Fruit fly (Drosophila melanogaster) whole organism, pupa: Measurements from ENCODE around the gene CG13039.

Experiments
- CG10348 ChIP-seq: fragments of 200-800 bp; sonication (Bioruptor generic); IDR thresholded peaks from 2 replicates; pipeline ENCODE4 v1.3.6; 2022; ENCODE audit warnings: missing biosample characterization, missing genetic modification characterization
- CG13204 ChIP-seq: fragments of 200-800 bp; sonication (Bioruptor generic); optimal IDR thresholded peaks from 2 replicates; lab custom pipeline; 2018; ENCODE audit warnings: missing biosample characterization, mild to moderate bottlenecking, missing genetic modification characterization, moderate library complexity
- CG14655 ChIP-seq: fragments of 200-800 bp; sonication (Bioruptor generic); optimal IDR thresholded peaks from 3 replicates; lab custom pipeline; 2017; ENCODE audit warnings: mild to moderate bottlenecking, missing biosample characterization, missing genetic modification reagents, missing genetic modification characterization
- CG17806 ChIP-seq: fragments of 200-800 bp; sonication (Bioruptor generic); optimal IDR thresholded peaks from 2 replicates; lab custom pipeline; 2018; ENCODE audit warnings: missing biosample characterization, mild to moderate bottlenecking, missing genetic modification characterization, moderate library complexity
- CG32121 ChIP-seq: fragments of 200-800 bp; sonication (Bioruptor generic); IDR thresholded peaks from 2 replicates; pipeline ENCODE4 v1.3.6; 2022; ENCODE audit warnings: missing biosample characterization, missing genetic modification characterization
- CG34367 ChIP-seq: fragments of 200-800 bp; sonication (Bioruptor generic); optimal IDR thresholded peaks from 2 replicates; lab custom pipeline; 2018; ENCODE audit warnings: missing biosample characterization, mild to moderate bottlenecking, missing genetic modification characterization
- CG4496 ChIP-seq: fragments of 200-800 bp; sonication (Bioruptor generic); IDR thresholded peaks from 3 replicates; pipeline ENCODE4 v1.3.6; 2022; ENCODE audit warnings: missing biosample characterization, missing genetic modification characterization
- CG8159 ChIP-seq: fragments of 200-800 bp; sonication (Bioruptor generic); optimal IDR thresholded peaks from 3 replicates; lab custom pipeline; 2018; ENCODE audit warnings: missing biosample characterization, mild to moderate bottlenecking, missing genetic modification characterization, moderate library complexity
- CG8301 ChIP-seq: fragments of 200-800 bp; sonication (Bioruptor generic); optimal IDR thresholded peaks from 2 replicates; lab custom pipeline; 2018; ENCODE audit warnings: missing biosample characterization, mild to moderate bottlenecking, missing genetic modification characterization
- CG9948 ChIP-seq: fragments of 200-800 bp; sonication (Bioruptor generic); optimal IDR thresholded peaks from 2 replicates; lab custom pipeline; 2018; ENCODE audit warnings: missing biosample characterization, mild to moderate bottlenecking, missing genetic modification characterization, moderate library complexity
- D1 ChIP-seq: fragments of 200-800 bp; sonication (Bioruptor generic); optimal IDR thresholded peaks from 2 replicates; lab custom pipeline; 2018; ENCODE audit warnings: missing biosample characterization, mild to moderate bottlenecking, missing genetic modification characterization, moderate library complexity
- EcR ChIP-seq: fragments of 200-800 bp; sonication (Bioruptor generic); optimal IDR thresholded peaks from 3 replicates; lab custom pipeline; 2019; ENCODE audit warnings: missing biosample characterization, missing genetic modification characterization, mild to moderate bottlenecking, moderate library complexity, missing genetic modification reagents
- Pif1A ChIP-seq: fragments of 200-800 bp; sonication (Bioruptor generic); optimal IDR thresholded peaks from 3 replicates; lab custom pipeline; 2016; ENCODE audit warnings: missing biosample characterization, missing genetic modification characterization
- Pif1B ChIP-seq: fragments of 200-800 bp; sonication (Bioruptor generic); optimal IDR thresholded peaks from 3 replicates; lab custom pipeline; 2016; ENCODE audit warnings: missing biosample characterization, missing genetic modification characterization
- Snoo ChIP-seq: fragments of 200-800 bp; sonication (Bioruptor generic); optimal IDR thresholded peaks from 3 replicates; lab custom pipeline; 2017; ENCODE audit warnings: missing biosample characterization, mild to moderate bottlenecking, missing genetic modification characterization, inconsistent platforms
- gl ChIP-seq: fragments of 200-800 bp; sonication (Bioruptor generic); optimal IDR thresholded peaks from 2 replicates; lab custom pipeline; 2018; ENCODE audit warnings: missing biosample characterization, mild to moderate bottlenecking, missing genetic modification characterization

CG13039 gene

DNA sequence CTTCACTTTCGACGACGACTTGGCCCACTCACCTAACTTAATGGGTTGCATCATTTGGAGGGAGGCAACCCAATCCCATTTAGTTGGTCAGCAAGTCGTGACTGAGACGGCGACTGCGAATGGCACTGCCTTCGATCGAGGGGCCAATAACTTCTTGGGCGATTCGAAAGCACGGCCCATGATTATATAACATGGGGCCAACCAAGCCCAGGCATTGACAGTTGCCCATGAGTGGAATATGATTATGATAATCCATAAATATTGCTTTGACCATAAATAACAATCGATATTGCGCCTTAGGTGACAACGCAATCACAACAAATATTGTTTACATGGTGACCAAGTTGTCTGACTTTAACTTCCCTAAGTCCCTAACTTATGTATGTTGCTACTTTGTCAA lies 42.7 kb downstream of the CG13039 start, which contains the start of gene CG13048:
Gene CG13048 (minus strand): TSS at position 101 of the 400 bp plus-strand sequence.
- TF ChIP-seq Pif1A (GFP tag; lab: Kevin White, UChicago) (no peak), CG8301 (tag; lab: Kevin White, UChicago) (no peak), CG10348 (GFP tag; lab: Robert Waterston, UW) (0 out of 2 replicates have a peak, but pooled peaks have one; percentile 16)

- TF ChIP-seq CG34367 (no peak), Snoo (no peak), CG9948 (tag; lab: Kevin White, UChicago) (no peak), EcR (no peak), D1 (tag; lab: Kevin White, UChicago) (no peak), CG13204 (GFP tag; lab: Kevin White, UChicago) (no peak), Pif1B (GFP tag; lab: Kevin White, UChicago) (no peak), CG32121 (GFP tag; lab: Robert Waterston, UW) (no peak), CG17806 (tag; lab: Kevin White, UChicago) (no peak), Pif1A (GFP tag; lab: Kevin White, UChicago) (no peak)
Observed at dm6 chr3L:16281880-16282556, 44.5 kb downstream of the CG13039 start, which contains the start of gene CG13049. Gene CG13049 (minus strand): TSS chr3L:16281930.

DNA sequence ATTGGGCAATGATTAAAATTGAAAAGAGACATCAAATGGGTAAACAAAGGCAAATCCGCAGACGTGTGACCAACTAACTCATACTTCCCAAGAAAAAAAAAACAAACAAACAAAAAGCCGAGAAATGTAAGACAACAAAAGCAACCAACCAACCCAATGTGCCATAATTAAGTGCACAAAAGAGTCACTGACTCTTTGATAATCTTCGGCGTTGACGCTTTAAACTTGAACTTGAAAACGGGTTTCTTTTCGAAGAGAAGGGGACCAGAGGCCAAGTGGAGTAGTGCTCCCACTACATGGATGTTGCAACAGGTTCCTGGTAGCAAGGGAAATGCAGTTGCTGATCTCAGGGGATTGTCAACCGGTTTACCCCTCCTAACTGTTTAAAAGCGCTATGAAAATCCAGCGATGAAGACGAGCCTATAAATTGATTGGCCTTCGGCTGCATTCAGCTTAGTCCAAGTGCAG lies 46.5 kb downstream of the CG13039 start, which contains the start of gene CG13064:
Gene CG13064 (plus strand): TSS at position 418 of the 468 bp plus-strand sequence.
- no peak for TF ChIP-seq CG14655 (GFP tag; lab: Kevin White, UChicago)
- no peak for TF ChIP-seq D1 (tag; lab: Kevin White, UChicago)
- peak; percentile 96 for TF ChIP-seq EcR

dm6 chr3L:16279171-16279570 lies 47.4 kb downstream of the CG13039 start, which contains the start of gene CG13050:
Gene CG13050 (minus strand): TSS chr3L:16279271.
- TF ChIP-seq CG8159 (tag; lab: Kevin White, UChicago) (no peak), Pif1B (GFP tag; lab: Kevin White, UChicago) (no peak), CG13204 (GFP tag; lab: Kevin White, UChicago) (no peak), CG14655 (GFP tag; lab: Kevin White, UChicago) (no peak)

DNA sequence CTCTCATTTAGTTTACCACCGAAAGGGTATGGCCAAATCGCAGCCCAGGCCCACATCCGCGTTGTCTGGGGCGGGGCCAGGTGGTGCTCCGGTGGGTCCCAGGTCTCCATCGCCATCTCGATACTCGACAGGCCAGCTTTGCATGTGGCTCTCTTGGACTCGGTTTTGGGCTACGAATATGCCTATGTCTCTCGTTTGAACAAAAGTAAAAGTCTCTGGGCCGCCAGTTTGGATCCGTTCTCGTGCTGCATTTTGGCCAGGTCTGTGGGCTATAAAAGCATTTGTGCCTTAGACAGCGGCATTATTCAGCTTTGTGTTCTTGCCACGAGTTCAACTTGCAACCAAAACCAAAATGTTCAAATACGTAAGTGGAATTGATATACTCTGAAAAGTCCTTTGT lies 49.4 kb downstream of the CG13039 start, which contains the start of gene CG13065:
Gene CG13065 (plus strand): TSS at position 301 of the 400 bp plus-strand sequence.
- no peak for TF ChIP-seq CG10348 (GFP tag; lab: Robert Waterston, UW)
- no peak for TF ChIP-seq CG4496
- TF ChIP-seq CG8301 (tag; lab: Kevin White, UChicago): no peak
- no peak for TF ChIP-seq CG8159 (tag; lab: Kevin White, UChicago)
- TF ChIP-seq CG9948 (tag; lab: Kevin White, UChicago): no peak
- no peak for TF ChIP-seq gl (tag; lab: Kevin White, UChicago)
